Worm (Caenorhabditis elegans) whole organism, L3 larva: ENCODE measurements around the gene eif-3.L.

Source experiments
- sea-2 ChIP-seq: fragments of 150-350 bp; sonication (generic microtip); optimal IDR thresholded peaks from 4 replicates; lab custom pipeline; 2014; ENCODE audit warnings: missing biosample characterization, missing genetic modification reagents, missing genetic modification characterization

The eif-3.L gene

ce11 chrII:5570272-5570671, 52.0 kb downstream of the eif-3.L start, which contains the start of the genes C17C3.1 and C17C3.15:
Gene C17C3.1, plus strand, starts transcription at chrII:5570572.
Gene C17C3.15, plus strand, starts transcription at chrII:5570654.
- TF ChIP-seq sea-2 (GFP tag; lab: Kevin White, UChicago): no peak
- TF ChIP-seq, all 47 proteins: peak for 0
